Worm (Caenorhabditis elegans) whole organism, late embryonic: ENCODE data around the gene ZK1307.4.

Experiments used
- ahr-1 ChIP-seq: sonication (generic microtip); optimal IDR thresholded peaks from 2 replicates; lab custom pipeline; 2016; ENCODE audit warnings: missing genetic modification characterization, missing compliant biosample characterization
- ceh-14 ChIP-seq: sonication (generic microtip); optimal IDR thresholded peaks from 2 replicates; lab custom pipeline; 2016; ENCODE audit warnings: missing genotype, missing genetic modification characterization, missing compliant biosample characterization
- ceh-22 ChIP-seq: sonication (generic microtip); optimal IDR thresholded peaks from 2 replicates; lab custom pipeline; 2017; ENCODE audit warnings: missing biosample characterization, missing genetic modification characterization
- ceh-24 ChIP-seq: sonication (generic microtip); optimal IDR thresholded peaks from 2 replicates; lab custom pipeline; 2016; ENCODE audit warnings: mild to moderate bottlenecking, missing genetic modification characterization, missing compliant biosample characterization
- ceh-30 ChIP-seq: fragments of 150-350 bp; optimal IDR thresholded peaks from 2 replicates; lab custom pipeline; 2014; ENCODE audit warnings: missing biosample characterization, missing genetic modification characterization
- ceh-45 ChIP-seq: fragments of 200-800 bp; sonication (Bioruptor generic); IDR thresholded peaks from 2 replicates; pipeline ENCODE4 v1.3.6; 2022; ENCODE audit warnings: missing genetic modification reagents, missing genetic modification characterization, missing compliant biosample characterization
- ceh-6 ChIP-seq: fragments of 200-800 bp; sonication (Bioruptor generic); optimal IDR thresholded peaks from 2 replicates; lab custom pipeline; 2018; ENCODE audit warnings: mild to moderate bottlenecking, missing genetic modification characterization, missing compliant biosample characterization
- ceh-9 ChIP-seq: sonication (generic microtip); optimal IDR thresholded peaks from 2 replicates; lab custom pipeline; 2016; ENCODE audit warnings: mild to moderate bottlenecking, missing genetic modification characterization, inconsistent platforms, missing compliant biosample characterization
- che-1 ChIP-seq: sonication (generic microtip); optimal IDR thresholded peaks from 2 replicates; lab custom pipeline; 2016; ENCODE audit warnings: mild to moderate bottlenecking, missing genetic modification characterization, missing compliant biosample characterization
- dve-1 ChIP-seq: sonication (generic microtip); optimal IDR thresholded peaks from 2 replicates; lab custom pipeline; 2017; ENCODE audit warnings: antibody characterized with exemption, mild to moderate bottlenecking, missing genetic modification characterization, missing compliant biosample characterization
- elt-4 ChIP-seq: sonication (generic microtip); optimal IDR thresholded peaks from 2 replicates; lab custom pipeline; 2016; ENCODE audit warnings: missing genetic modification characterization, missing compliant biosample characterization
- fkh-10 ChIP-seq: fragments of 150-350 bp; optimal IDR thresholded peaks from 2 replicates; lab custom pipeline; 2014; ENCODE audit warnings: missing biosample characterization, missing genetic modification reagents, missing genetic modification characterization
- gmeb-2 ChIP-seq: sonication (generic microtip); optimal IDR thresholded peaks from 2 replicates; lab custom pipeline; 2016; ENCODE audit warnings: missing genetic modification characterization, inconsistent platforms, missing compliant biosample characterization
- hlh-30 ChIP-seq: sonication (generic microtip); optimal IDR thresholded peaks from 2 replicates; lab custom pipeline; 2017; ENCODE audit warnings: antibody characterized with exemption, missing genetic modification characterization, missing compliant biosample characterization; ENCODE audit not compliant: insufficient read depth
- lim-6 ChIP-seq: sonication (generic microtip); optimal IDR thresholded peaks from 2 replicates; lab custom pipeline; 2016; ENCODE audit warnings: missing genetic modification characterization, missing compliant biosample characterization
- lin-11 ChIP-seq: fragments of 200-800 bp; sonication (Bioruptor generic); optimal IDR thresholded peaks from 2 replicates; lab custom pipeline; 2018; ENCODE audit warnings: mild to moderate bottlenecking, missing genetic modification characterization, missing compliant biosample characterization
- madf-2 ChIP-seq: sonication (generic microtip); optimal IDR thresholded peaks from 2 replicates; lab custom pipeline; 2017; ENCODE audit warnings: missing genetic modification characterization, missing compliant biosample characterization
- mec-3 ChIP-seq: sonication (generic microtip); optimal IDR thresholded peaks from 2 replicates; lab custom pipeline; 2016; ENCODE audit warnings: borderline replicate concordance, missing genetic modification characterization, missing compliant biosample characterization
- npax-4 ChIP-seq: sonication (generic microtip); optimal IDR thresholded peaks from 2 replicates; lab custom pipeline; 2016; ENCODE audit warnings: missing genetic modification characterization, missing compliant biosample characterization
- odd-2 ChIP-seq: sonication (generic microtip); optimal IDR thresholded peaks from 2 replicates; lab custom pipeline; 2017; ENCODE audit warnings: antibody characterized with exemption, mild to moderate bottlenecking, missing genetic modification characterization, missing compliant biosample characterization
- pat-9 ChIP-seq: fragments of 200-800 bp; sonication (Bioruptor generic); optimal IDR thresholded peaks from 2 replicates; lab custom pipeline; 2018; ENCODE audit warnings: mild to moderate bottlenecking, missing genetic modification characterization, moderate library complexity, missing compliant biosample characterization
- pros-1 ChIP-seq: fragments of 150-350 bp; optimal IDR thresholded peaks from 2 replicates; lab custom pipeline; 2014; ENCODE audit warnings: missing biosample characterization, missing genetic modification reagents, missing genetic modification characterization
- rnt-1 ChIP-seq: sonication (generic microtip); optimal IDR thresholded peaks from 2 replicates; lab custom pipeline; 2016; ENCODE audit warnings: missing genetic modification characterization, missing compliant biosample characterization
- sox-4 ChIP-seq: sonication (generic microtip); optimal IDR thresholded peaks from 2 replicates; lab custom pipeline; 2017; ENCODE audit warnings: mild to moderate bottlenecking, missing genetic modification characterization, inconsistent platforms, missing compliant biosample characterization
- tbx-2 ChIP-seq: sonication (generic microtip); optimal IDR thresholded peaks from 2 replicates; lab custom pipeline; 2016; ENCODE audit warnings: missing genetic modification characterization, missing compliant biosample characterization
- unc-55 ChIP-seq: sonication (generic microtip); optimal IDR thresholded peaks from 2 replicates; lab custom pipeline; 2017; ENCODE audit warnings: missing biosample characterization, missing genetic modification reagents, missing genetic modification characterization
- zip-5 ChIP-seq: sonication (generic microtip); optimal IDR thresholded peaks from 2 replicates; lab custom pipeline; 2016; ENCODE audit warnings: missing genetic modification characterization, missing compliant biosample characterization

Gene ZK1307.4

DNA sequence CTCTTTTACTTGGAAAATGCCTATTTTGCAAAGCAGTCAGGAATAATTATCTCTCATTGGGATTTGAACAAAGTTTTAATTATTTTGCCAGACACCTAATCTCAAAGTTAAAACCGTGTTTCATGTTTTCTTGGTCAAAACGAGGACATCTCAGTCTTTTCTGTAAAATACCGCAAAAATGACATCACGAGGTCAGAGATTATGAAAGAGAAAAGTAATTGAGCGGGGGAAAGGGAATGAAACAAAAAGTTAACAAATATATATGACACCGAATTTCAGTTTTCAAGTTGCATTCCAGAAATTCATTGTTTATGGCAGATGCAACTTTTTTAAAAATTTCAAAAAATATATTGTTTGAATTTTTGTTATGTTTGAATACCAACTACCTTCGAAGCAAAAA lies 49.0 kb downstream of the ZK1307.4 start:
- no peak for TF ChIP-seq unc-55
- no peak for TF ChIP-seq tbx-2 (tag; lab: Kevin White, UChicago)
- TF ChIP-seq sox-4 (tag; lab: Kevin White, UChicago), result no peak
- TF ChIP-seq lin-11 (tag; lab: Kevin White, UChicago), result no peak
- no peak for TF ChIP-seq ceh-14
- TF ChIP-seq ceh-24 (tag; lab: Kevin White, UChicago), result no peak
- no peak for TF ChIP-seq hlh-30
- TF ChIP-seq pros-1 (tag; lab: Kevin White, UChicago), result no peak
- no peak for TF ChIP-seq fkh-10
- TF ChIP-seq che-1, result no peak
- no peak for TF ChIP-seq ahr-1 (tag; lab: Kevin White, UChicago)
- no peak for TF ChIP-seq ceh-22 (tag; lab: Kevin White, UChicago)
- no peak for TF ChIP-seq zip-5 (tag; lab: Kevin White, UChicago)
- TF ChIP-seq ceh-45 (GFP tag; lab: Robert Waterston, UW), result no peak
- no peak for TF ChIP-seq npax-4 (tag; lab: Kevin White, UChicago)
- TF ChIP-seq ceh-30 (tag; lab: Kevin White, UChicago), result no peak
- no peak for TF ChIP-seq mec-3 (tag; lab: Kevin White, UChicago)
- TF ChIP-seq pat-9 (tag; lab: Kevin White, UChicago), result no peak
- TF ChIP-seq elt-4 (tag; lab: Kevin White, UChicago), result no peak

DNA sequence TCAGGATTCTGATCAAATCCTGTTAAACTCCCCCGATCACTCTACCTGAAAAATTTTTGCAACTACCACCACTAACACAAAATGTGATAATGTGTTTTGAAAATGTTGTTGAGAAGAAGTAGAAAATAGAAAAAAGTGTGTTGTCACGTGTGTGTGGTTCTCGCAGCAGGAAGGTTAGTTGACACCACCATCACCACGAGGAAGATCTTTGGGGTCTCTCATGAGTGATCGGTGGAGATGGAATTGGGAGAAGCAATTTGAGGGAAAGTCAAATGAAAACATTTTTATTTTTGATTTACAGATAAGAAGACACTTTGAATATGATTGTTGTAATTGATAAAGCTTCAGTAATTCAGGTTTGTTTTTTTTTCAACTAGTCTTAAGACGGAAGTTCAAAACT lies 49.9 kb downstream of the ZK1307.4 start:
- TF ChIP-seq dve-1, result no peak
- TF ChIP-seq ceh-9 (tag; lab: Kevin White, UChicago), result no peak
- no peak for TF ChIP-seq gmeb-2 (tag; lab: Kevin White, UChicago)
- TF ChIP-seq odd-2 (tag; lab: Kevin White, UChicago), result no peak
- TF ChIP-seq hlh-30, result peak; percentile 40
- TF ChIP-seq che-1, result no peak

ce11 chrII:9601069-9601468 lies 50.5 kb downstream of the ZK1307.4 start:
- TF ChIP-seq hlh-30, result peak; percentile 40
- peak; percentile 76 for TF ChIP-seq unc-55
- no peak for TF ChIP-seq madf-2 (tag; lab: Kevin White, UChicago)
- TF ChIP-seq lim-6 (tag; lab: Kevin White, UChicago), result no peak
- TF ChIP-seq rnt-1, result peak; percentile 29
- TF ChIP-seq ceh-6 (GFP tag; lab: Kevin White, UChicago), result no peak
